Fruit fly (Drosophila melanogaster) whole organism, embryonic: ENCODE measurements around the gene CG5565.

ENCODE experiments used
- B-H2 ChIP-seq: fragments of 200-800 bp; sonication (Bioruptor generic); optimal IDR thresholded peaks from 2 replicates; lab custom pipeline; 2018; ENCODE audit warnings: missing biosample characterization, mild to moderate bottlenecking, missing genetic modification characterization
- Bgb ChIP-seq: fragments of 200-800 bp; sonication (Bioruptor generic); IDR thresholded peaks from 2 replicates; pipeline ENCODE4 v1.3.6; 2022; ENCODE audit warnings: missing biosample characterization, missing genetic modification characterization; ENCODE audit not compliant: partially characterized antibody
- CG1647 ChIP-seq: fragments of 200-800 bp; sonication (Bioruptor generic); optimal IDR thresholded peaks from 3 replicates; lab custom pipeline; 2016; ENCODE audit warnings: missing biosample characterization, missing genetic modification characterization
- CTCF ChIP-seq: fragments of 200-800 bp; sonication (Bioruptor generic); optimal IDR thresholded peaks from 2 replicates; lab custom pipeline; 2017; ENCODE audit warnings: missing biosample characterization, mild to moderate bottlenecking, missing genetic modification characterization, moderate library complexity
- Usf ChIP-seq: fragments of 200-800 bp; sonication (Bioruptor generic); optimal IDR thresholded peaks from 2 replicates; lab custom pipeline; 2017; ENCODE audit warnings: missing genotype, missing biosample characterization, missing genetic modification characterization
- chinmo ChIP-seq: fragments of 200-800 bp; sonication (Bioruptor generic); IDR thresholded peaks from 4 replicates; pipeline ENCODE4 v1.3.6; 2022; ENCODE audit warnings: missing biosample characterization, missing genetic modification characterization; ENCODE audit not compliant: partially characterized antibody
- dimm ChIP-seq: fragments of 200-800 bp; sonication (Bioruptor generic); IDR thresholded peaks from 2 replicates; pipeline ENCODE4 v1.3.6; 2022; ENCODE audit warnings: missing biosample characterization, missing genetic modification characterization
- jigr1 ChIP-seq: fragments of 200-800 bp; sonication (Bioruptor generic); IDR thresholded peaks from 3 replicates; pipeline ENCODE4 v1.3.6; 2022; ENCODE audit warnings: missing biosample characterization, missing genetic modification characterization
- usp ChIP-seq: fragments of >200 bp; optimal IDR thresholded peaks from 2 replicates; lab custom pipeline; 2017; ENCODE audit warnings: missing biosample characterization, missing genetic modification characterization

DNA sequence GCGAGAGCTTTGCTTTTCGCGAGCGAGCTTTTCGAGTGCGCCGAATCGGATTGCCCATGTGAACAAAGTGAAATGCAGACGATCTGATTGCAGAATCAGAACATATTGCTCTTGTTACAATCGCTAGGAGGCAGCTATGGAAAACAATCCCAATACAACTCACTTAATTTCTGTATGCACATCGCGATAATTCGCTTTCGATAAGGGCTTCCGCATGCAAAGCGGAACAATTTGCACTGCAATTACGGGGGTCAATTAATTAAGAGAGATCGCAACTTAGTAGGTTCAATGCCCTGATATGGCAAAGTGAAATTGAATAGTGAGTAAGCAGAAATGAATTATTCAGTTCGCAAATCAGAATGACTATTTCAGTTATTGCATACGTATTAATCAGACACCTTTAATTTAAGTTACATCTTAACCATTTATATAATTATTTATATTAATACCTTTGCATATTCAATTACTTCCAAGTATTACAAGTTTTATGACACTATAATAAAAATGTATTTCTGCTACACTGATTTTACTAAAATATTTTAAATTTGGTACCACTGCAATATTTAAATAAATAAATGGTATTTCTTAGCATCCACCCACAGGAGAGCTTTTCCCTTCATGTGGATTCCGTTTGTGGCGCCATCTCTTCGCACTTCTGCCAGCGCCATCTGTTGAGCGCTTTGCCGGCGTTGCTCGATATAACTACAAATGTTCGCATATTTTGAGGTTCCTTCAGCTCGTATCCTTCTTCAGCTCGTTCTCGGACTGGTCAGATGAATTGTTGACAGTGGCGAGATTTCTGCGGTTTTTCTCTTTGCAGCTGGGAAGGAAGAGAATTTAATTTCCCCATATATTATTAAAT is 6.3 kb upstream of the CG5565 start, which contains the start of gene NLaz:
- no peak for TF ChIP-seq dimm (GFP tag; lab: Robert Waterston, UW)
- no peak for TF ChIP-seq usp
- peak; percentile 97 for TF ChIP-seq CTCF (GFP tag; lab: Kevin White, UChicago)
- TF ChIP-seq CG1647 (GFP tag; lab: Kevin White, UChicago): no peak
- peak; percentile 58; the same call in 1 of the 2 replicates for TF ChIP-seq Bgb (GFP tag; lab: Robert Waterston, UW)
- TF ChIP-seq Usf (GFP tag; lab: Kevin White, UChicago): no peak
- TF ChIP-seq chinmo: no peak
- TF ChIP-seq jigr1 (GFP tag; lab: Robert Waterston, UW): no peak
- peak; percentile 4 for TF ChIP-seq B-H2 (GFP tag; lab: Kevin White, UChicago)
